Worm (Caenorhabditis elegans) whole organism, dauer: Measurements from ENCODE around the gene T28F3.5.
"Not testable (repeated sequence)": the region's sequence is repeated elsewhere in the genome, so short reads cannot be mapped to it uniquely, and the experiment has no call there.

ENCODE experiments used
- unc-62 ChIP-seq: sonication (generic microtip); optimal IDR thresholded peaks from 2 replicates; lab custom pipeline; 2017; ENCODE audit warnings: missing biosample characterization, missing genetic modification reagents, missing genetic modification characterization

T28F3.5 gene

DNA sequence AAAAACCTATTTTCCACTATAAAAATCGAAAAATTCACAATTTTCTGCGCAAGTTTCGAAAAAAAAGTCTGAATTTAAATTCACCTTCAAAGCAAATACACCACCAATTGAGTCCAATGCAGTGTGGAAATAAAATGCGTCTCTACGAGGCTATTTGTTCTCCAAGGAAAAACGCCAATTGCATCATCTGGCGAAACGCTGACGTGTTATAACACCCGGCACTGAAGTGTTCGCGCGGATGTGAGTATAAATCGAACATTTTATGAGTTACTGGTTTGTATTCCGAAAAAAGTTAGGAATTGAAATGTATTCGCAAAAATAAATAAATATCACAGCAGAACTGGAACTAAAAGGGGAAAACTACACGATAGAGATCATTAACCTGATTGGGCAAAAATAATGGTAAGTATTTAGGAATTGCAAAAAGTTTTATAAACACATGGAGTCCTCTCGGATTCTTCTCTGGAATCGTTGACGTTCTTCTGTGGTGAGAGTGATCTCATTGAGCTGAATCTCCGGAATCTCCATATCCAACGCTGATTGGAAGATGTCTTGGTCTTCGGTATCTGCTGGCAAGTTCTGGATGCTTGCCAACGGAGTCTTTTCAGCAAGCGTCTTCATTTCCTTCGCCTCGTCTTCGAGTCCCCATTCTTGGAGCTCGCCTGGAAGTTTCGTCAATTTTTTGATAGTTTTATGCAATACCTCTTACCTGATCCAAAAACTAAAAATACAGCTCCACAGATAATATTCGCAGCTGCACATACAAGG, 6.5 kb upstream of the T28F3.5 start, which contains the start of gene zipt-7.1:
zipt-7.1 (minus strand) TSS at position 232 of the 768 bp plus-strand sequence.
- no peak for TF ChIP-seq unc-62 (GFP tag; lab: Kevin White, UChicago)

DNA sequence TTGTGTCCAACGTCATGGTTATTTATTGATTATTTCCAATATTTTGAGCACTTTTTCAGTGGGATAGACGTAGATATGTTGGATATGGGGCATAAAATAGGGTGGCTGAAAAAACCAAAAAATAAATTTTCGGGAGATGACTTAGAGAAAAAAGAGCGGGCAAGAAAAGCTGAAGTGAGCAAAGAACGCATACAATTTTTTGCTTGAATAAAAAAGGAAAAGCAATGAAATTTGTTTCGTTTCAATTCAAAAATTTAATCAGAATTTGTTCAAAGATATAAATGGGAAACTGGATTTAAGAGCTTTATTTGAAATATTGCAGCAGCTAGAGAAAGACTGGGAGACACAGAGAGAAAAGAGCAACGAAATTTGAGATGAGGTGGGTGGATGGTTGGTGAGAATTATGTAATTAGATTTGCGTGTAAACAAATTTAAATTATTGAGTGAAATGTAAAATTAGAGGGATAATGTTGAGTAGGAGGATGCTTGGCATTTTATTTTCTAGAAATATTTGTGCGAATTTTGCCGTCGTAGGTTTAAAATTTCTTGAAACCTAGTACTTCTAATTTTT, 2.9 kb upstream of the T28F3.5 start, which contains the start of the genes T28F3.11 and slc-17.4:
T28F3.11 (minus strand) TSS at position 51 of the 571 bp plus-strand sequence.
slc-17.4 (minus strand) TSS at position 105 of the 571 bp plus-strand sequence.
- TF ChIP-seq unc-62 (GFP tag; lab: Kevin White, UChicago), result no peak

DNA sequence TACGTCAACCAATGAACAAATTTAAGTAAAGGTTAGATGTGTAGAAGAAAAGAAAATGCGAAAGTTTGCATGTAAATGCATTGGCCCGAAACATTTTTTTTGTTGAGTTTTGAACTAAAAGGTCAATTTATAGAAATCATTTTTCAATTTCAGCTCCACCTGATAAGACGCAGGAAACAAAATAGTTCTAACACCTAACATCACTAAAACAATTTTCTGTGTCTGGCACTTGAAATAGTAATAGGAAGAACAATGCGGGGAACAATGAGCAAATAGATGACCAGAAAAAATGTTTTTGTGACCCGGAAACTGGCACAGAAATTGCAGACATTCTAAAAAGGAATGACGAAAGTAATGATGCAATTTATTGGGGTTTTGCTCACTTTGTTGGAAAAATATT, 2.2 kb upstream of the T28F3.5 start:
- no peak for TF ChIP-seq unc-62 (GFP tag; lab: Kevin White, UChicago)

DNA sequence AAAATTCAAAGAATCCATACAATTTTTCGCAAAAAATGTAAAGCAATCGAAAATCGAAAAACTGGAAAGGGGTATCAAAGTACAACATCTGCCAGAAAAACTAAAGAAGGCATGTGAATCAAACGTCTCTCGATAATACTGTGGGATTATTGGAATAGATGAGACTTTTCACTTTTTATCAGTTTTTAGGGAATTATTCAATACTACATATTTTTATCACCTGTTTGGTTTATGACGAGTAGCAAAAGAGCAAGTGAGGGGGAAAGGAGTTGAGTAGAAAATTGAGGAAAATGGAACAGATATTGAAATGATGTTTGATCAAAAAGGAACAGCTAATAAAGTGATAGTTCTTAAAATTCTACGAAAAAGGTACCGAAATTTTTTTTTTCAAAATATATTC, 1.5 kb upstream of the T28F3.5 start:
- no peak for TF ChIP-seq unc-62 (GFP tag; lab: Kevin White, UChicago)

DNA sequence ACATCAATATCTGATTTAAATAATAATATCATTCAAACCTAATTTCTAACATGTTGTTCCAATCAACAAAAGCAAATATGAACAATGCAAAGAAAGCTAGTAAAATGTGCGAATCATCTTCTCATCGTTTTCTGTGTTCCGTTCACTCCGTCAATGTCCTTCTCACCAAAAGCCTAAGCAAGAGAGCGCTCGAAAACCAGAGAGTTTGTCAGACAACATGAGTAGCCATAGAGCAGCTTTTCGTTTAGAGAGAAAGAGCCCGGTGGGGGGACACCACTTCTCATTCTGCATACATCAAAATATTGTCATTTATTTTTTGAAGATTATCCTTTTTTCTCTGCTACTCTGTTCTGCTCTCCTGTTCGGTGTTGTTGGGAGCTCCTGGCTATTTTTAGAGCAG, 910 bp upstream of the T28F3.5 start:
- no peak for TF ChIP-seq unc-62 (GFP tag; lab: Kevin White, UChicago)

DNA sequence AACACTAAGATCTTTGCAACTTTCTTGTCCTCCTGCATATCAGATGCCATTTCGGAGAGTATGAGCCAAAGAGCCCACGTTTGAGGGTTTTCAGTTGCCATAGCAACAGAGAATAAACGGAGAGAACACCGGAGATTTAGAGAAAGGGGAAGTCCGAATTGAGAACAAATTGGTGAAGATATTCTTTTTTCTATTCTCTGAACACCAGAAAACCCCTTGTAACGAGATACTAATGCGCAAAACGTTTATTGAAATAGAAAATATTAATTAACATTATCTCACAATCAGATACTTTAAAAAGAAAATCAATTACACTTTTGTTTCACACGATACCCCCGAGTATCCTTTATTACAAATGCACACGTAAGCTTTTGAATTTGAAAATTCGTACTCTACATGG, 7.3 kb downstream of the T28F3.5 start, which contains the start of gene ifta-2:
ifta-2 (minus strand) TSS at position 101 of the 400 bp plus-strand sequence.
- TF ChIP-seq unc-62 (GFP tag; lab: Kevin White, UChicago), result no peak

DNA sequence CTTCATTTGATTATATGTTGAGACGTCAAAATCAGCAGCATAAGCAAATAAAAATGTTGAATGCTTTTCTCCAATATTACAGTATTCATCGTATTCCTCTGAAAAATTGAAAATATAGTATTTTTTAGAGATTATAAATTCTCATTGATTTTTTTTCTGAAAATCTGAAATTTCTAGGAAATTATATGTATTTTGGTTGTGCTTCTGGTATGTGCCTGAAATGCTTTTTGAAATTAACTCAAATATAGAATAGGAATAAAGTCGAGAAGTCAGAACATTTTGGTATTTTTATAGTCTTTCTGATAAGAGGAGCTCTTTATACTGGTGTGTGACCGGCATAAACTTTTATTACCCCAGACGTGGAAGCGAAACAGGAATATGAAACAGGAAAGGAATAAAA, 12.6 kb downstream of the T28F3.5 start, which contains the start of gene T28F3.8:
T28F3.8 (minus strand) TSS at position 101 of the 400 bp plus-strand sequence.
- TF ChIP-seq unc-62 (GFP tag; lab: Kevin White, UChicago), result not testable (repeated sequence)

DNA sequence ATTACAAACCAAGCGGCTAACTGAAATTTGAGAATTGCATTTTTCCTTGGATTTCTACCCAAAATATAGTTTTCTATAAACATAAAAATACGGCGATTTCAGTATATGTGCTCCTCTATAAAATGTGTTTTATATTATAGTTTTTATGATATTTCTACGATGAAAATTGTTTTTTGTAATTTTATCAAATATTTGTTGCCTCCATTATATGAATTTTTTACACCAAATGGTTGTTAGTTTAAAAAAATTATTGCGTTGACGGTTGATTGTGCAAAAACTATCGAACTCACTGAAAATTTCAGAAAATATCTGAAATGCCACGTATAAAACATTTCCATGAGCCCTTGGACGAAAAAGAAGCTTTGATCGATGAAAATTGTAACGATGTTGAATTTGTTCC, 13.6 kb downstream of the T28F3.5 start, which contains the start of gene T28F3.9:
T28F3.9 (plus strand) TSS at position 301 of the 400 bp plus-strand sequence.
- no peak for TF ChIP-seq unc-62 (GFP tag; lab: Kevin White, UChicago)

DNA sequence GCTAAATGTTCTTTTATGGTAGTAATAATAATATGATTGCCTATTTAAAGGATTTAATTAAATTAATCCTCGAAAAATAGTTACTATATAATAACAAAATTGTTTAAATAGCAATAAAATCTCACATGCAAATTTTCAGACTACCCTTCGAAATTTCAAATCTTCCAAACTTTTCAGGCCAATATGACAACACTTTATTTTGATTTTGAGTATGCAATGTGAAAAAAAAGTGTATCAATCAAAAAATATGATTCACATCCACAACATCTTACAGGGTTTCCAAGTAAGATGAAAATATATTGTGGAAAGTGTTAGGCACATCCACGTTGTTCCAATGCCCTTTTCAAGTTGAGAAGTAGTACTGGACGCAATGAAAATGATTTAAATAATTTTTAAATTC, 17.3 kb downstream of the T28F3.5 start, which contains the start of gene snf-9:
snf-9 (plus strand) TSS at position 301 of the 400 bp plus-strand sequence.
- TF ChIP-seq unc-62 (GFP tag; lab: Kevin White, UChicago), result no peak

DNA sequence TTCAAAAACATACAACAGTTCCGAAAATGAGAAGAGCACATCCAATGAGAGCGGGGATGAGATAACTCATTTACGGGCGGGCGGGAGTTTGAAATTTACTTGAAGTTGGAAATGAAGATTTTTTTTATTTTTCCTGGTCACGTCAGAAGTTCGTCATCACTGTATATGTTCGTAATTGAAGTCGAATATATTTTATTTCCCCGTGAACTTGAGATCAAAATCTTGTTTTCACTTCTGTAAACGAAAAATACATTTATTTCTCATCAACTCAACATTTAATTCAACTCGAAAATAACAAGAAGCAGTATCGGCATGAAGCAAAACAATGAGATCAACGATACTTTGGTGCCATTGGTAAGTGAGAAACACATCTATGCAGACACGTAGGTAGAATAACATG, 21.8 kb downstream of the T28F3.5 start, which contains the start of gene C49C3.20:
C49C3.20 (minus strand) TSS at position 101 of the 400 bp plus-strand sequence.
- TF ChIP-seq unc-62 (GFP tag; lab: Kevin White, UChicago), result no peak

DNA sequence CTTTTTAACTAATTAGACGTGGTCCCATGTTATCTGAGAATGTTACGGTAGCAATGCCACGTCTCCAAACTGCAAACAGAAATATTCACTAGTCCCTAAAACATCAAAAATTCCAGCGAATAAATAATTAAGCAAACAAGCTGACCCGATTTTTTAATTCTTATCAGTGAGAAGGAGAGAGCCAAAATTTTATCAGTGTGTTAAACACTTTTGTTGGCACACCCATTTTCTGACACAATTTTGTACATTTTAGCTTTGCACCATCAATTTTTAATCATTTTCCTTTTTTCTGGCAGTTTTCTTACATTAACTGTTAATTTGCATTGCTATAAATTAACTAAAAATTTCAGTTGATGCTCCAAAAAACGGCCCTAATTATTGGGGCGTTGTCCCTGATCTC, 25.9 kb downstream of the T28F3.5 start, which contains the start of gene C49C3.4:
C49C3.4 (plus strand) TSS at position 351 of the 400 bp plus-strand sequence.
- TF ChIP-seq unc-62 (GFP tag; lab: Kevin White, UChicago), result no peak

DNA sequence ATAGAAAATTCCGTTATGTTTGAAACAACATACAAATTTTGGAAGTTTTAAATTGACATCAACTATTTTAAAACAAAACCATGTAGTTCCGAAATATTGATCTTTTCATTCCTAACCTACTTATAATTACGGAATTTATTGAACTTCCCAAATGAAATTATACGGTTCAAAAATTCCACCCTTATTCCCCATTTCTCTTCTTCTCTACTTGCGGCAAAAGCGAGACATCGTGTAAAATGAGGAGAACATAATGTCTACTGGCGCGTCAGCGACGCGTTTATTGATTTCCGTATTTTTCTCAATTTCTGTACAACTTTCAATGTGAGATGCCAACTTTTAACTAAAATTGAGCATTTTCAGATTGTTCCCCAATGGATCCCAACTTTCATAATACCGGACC, 34.2 kb downstream of the T28F3.5 start, which contains the start of gene ceh-88:
ceh-88 (plus strand) TSS at position 355 of the 400 bp plus-strand sequence.
- no peak for TF ChIP-seq unc-62 (GFP tag; lab: Kevin White, UChicago)

DNA sequence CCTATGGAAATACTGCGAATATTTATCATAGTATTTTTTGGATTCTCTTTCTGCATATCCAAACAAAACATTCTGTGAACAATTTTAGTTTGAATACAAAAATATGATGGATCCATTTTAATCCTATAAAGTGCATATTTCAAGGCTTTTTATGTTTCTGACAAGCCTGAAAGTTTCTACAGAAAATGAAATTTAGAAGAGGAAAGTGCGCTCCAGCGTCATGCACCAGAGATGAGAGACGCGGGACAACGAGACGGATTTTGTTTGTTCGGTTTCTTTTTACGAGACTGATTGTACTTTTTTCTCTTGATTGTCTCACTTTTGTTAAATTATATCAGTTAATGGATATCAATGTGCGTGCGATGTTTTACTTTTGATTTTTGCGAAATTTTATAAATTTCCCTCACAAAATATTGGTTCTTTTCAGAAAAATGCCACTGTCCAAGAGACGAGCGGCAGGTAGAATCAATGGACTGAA, 36.5 kb downstream of the T28F3.5 start, which contains the start of gene C49C3.6:
C49C3.6 (plus strand) TSS at position 428 of the 478 bp plus-strand sequence.
- no peak for TF ChIP-seq unc-62 (GFP tag; lab: Kevin White, UChicago)

DNA sequence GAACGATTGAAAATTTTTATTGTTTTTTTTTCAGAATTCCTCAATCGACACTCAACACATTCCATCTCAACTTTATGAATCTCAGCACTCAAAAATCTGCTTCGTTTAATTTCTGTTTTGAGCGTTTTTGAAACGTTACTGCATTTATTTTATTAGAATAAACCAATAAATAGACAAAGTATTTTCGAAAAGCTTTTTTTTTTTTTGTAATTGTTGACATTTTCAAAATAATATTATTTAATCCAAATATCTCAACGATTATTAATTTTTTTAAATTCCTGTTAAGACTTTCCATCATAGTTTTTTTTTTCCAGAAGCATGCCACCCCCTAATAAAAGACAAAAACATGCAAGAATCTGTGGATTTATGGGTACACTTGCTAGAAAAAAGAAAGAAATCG, 37.7 kb downstream of the T28F3.5 start, which contains the start of gene C49C3.7:
C49C3.7 (plus strand) TSS at position 301 of the 400 bp plus-strand sequence.
- no peak for TF ChIP-seq unc-62 (GFP tag; lab: Kevin White, UChicago)

DNA sequence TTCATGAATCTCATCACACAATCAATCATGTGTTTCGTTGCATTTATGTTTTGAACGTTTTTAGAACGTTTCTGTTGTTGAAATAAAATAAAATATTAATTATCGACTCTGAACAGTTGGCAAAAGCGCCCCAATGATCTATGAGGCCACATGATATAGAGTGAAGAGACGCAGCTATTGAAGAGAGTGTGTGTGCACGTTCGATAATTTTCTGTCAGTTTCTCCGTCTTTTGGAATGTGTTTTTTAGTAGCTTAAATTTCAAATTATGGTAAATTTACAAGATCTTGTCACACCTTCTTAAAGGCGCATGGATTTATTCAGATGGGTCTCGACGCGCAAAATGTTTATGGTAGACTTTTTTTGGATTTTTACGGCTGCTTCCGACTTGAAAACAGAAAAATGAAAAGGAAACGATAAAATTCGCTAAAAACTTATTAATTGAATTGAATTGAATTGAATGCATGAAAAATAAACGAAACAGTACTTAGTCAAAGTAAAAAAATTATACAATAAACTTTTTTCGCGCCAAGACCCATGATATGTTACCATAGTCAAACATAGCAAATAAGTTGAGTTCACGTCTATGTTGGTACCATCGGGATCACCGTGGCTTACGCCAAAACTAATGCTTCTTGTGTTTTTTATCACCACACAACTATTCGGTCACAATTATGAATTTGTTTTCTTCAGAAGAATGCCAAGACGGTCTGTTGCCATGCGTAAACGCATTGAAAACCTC, 39.1 kb downstream of the T28F3.5 start, which contains the start of gene C49C3.15:
C49C3.15 (plus strand) TSS at position 690 of the 740 bp plus-strand sequence.
- no peak for TF ChIP-seq unc-62 (GFP tag; lab: Kevin White, UChicago)
